Worm (Caenorhabditis elegans) whole organism, L1 larva: Measurements from ENCODE around the gene piga-1.
A peak's percentile ranks its signal among the peaks of the same experiment; 100 is the strongest.

Source experiments
- C16A3.4 ChIP-seq: fragments of 150-350 bp; optimal IDR thresholded peaks from 2 replicates; lab custom pipeline; 2014; ENCODE audit warnings: missing biosample characterization, missing genetic modification characterization
- C34B4.2 ChIP-seq: sonication (generic microtip); optimal IDR thresholded peaks from 2 replicates; lab custom pipeline; 2017; ENCODE audit warnings: mild to moderate bottlenecking, missing genetic modification characterization, missing compliant biosample characterization
- F16B12.6 ChIP-seq: fragments of 150-350 bp; optimal IDR thresholded peaks from 2 replicates; lab custom pipeline; 2014; ENCODE audit warnings: missing biosample characterization, missing genetic modification characterization
- Y116A8C.19 ChIP-seq: sonication (generic microtip); optimal IDR thresholded peaks from 2 replicates; lab custom pipeline; 2016; ENCODE audit warnings: missing compliant biosample characterization, missing genetic modification characterization, borderline replicate concordance
- alr-1 ChIP-seq: fragments of 200-800 bp; sonication (Bioruptor generic); optimal IDR thresholded peaks from 2 replicates; lab custom pipeline; 2018; ENCODE audit warnings: borderline replicate concordance, mild to moderate bottlenecking, missing genetic modification characterization, missing compliant biosample characterization
- ama-1 ChIP-seq: fragments of 150-350 bp; optimal IDR thresholded peaks from 2 replicates; lab custom pipeline; 2014
- blmp-1 ChIP-seq: fragments of 150-350 bp; optimal IDR thresholded peaks from 2 replicates; lab custom pipeline; 2014; ENCODE audit warnings: missing biosample characterization, missing genetic modification characterization
- ceh-63 ChIP-seq: fragments of 200-800 bp; sonication (Bioruptor generic); optimal IDR thresholded peaks from 2 replicates; lab custom pipeline; 2018; ENCODE audit warnings: mild to moderate bottlenecking, missing genetic modification characterization, missing compliant biosample characterization
- ceh-8 ChIP-seq: fragments of 200-800 bp; sonication (Bioruptor generic); optimal IDR thresholded peaks from 2 replicates; lab custom pipeline; 2018; ENCODE audit warnings: mild to moderate bottlenecking, missing genetic modification characterization, moderate library complexity, missing compliant biosample characterization
- ceh-82 ChIP-seq, 3 experiments: fragments of 150-350 bp in 1 of 3; sonication (generic microtip) in 2 of 3; optimal IDR thresholded peaks; 2 replicates each; lab custom pipeline; 2014 to 2017; ENCODE audit warnings: missing biosample characterization in 3 of 3, missing genetic modification characterization in 3 of 3
- ceh-88 ChIP-seq: fragments of 200-800 bp; sonication (Bioruptor generic); IDR thresholded peaks from 2 replicates; pipeline ENCODE4 v1.3.6; 2022; ENCODE audit warnings: missing genetic modification characterization, missing compliant biosample characterization
- ces-1 ChIP-seq: fragments of 150-350 bp; optimal IDR thresholded peaks from 2 replicates; lab custom pipeline; 2014; ENCODE audit warnings: missing biosample characterization, missing genetic modification reagents, missing genetic modification characterization
- efl-1 ChIP-seq, 4 experiments: fragments of 150-350 bp; optimal IDR thresholded peaks in 3 of 4; peaks in 1 of 4; 1 replicate in 1 of 4; 2 replicates in 3 of 4; lab custom pipeline; 2014; ENCODE audit warnings: missing biosample characterization in 2 of 4, missing genetic modification characterization in 2 of 4, missing genetic modification reagents in 2 of 4
- egl-27 ChIP-seq, 2 experiments: fragments of 150-350 bp in 1 of 2; sonication (generic microtip); optimal IDR thresholded peaks; 3 replicates each; lab custom pipeline; 2017 to 2018; ENCODE audit warnings: missing biosample characterization in 2 of 2, missing genetic modification characterization in 2 of 2, missing genetic modification reagents in 2 of 2
- ets-5 ChIP-seq: fragments of 200-800 bp; sonication (Bioruptor generic); IDR thresholded peaks from 2 replicates; pipeline ENCODE4 v1.3.6; 2022; ENCODE audit warnings: missing genetic modification characterization, missing compliant biosample characterization
- fkh-10 ChIP-seq: sonication (generic microtip); optimal IDR thresholded peaks from 2 replicates; lab custom pipeline; 2017; ENCODE audit warnings: missing biosample characterization, missing genetic modification reagents, missing genetic modification characterization
- fos-1 ChIP-seq: fragments of 150-350 bp; optimal IDR thresholded peaks from 2 replicates; lab custom pipeline; 2014; ENCODE audit warnings: missing biosample characterization, missing genetic modification characterization
- hlh-4 ChIP-seq: sonication (generic microtip); optimal IDR thresholded peaks from 2 replicates; lab custom pipeline; 2016; ENCODE audit warnings: mild to moderate bottlenecking, missing genetic modification characterization, missing compliant biosample characterization
- irx-1 ChIP-seq: sonication (generic microtip); optimal IDR thresholded peaks from 2 replicates; lab custom pipeline; 2016; ENCODE audit warnings: missing genetic modification characterization, missing compliant biosample characterization
- isw-1 ChIP-seq: fragments of 200-800 bp; sonication (Bioruptor generic); IDR thresholded peaks from 2 replicates; pipeline ENCODE4 v1.3.6; 2022; ENCODE audit warnings: missing genetic modification characterization, missing compliant biosample characterization
- lin-14 ChIP-seq: fragments of 200-800 bp; sonication (Bioruptor generic); optimal IDR thresholded peaks from 2 replicates; lab custom pipeline; 2018; ENCODE audit warnings: mild to moderate bottlenecking, missing genetic modification characterization, moderate library complexity, missing compliant biosample characterization
- lin-35 ChIP-seq, 2 experiments: fragments of 150-350 bp; optimal IDR thresholded peaks; 2 replicates each; lab custom pipeline; 2014; ENCODE audit warnings: missing biosample characterization in 2 of 2, missing genetic modification characterization in 2 of 2, missing genetic modification reagents in 2 of 2
- lin-39 ChIP-seq: fragments of 150-350 bp; optimal IDR thresholded peaks from 2 replicates; lab custom pipeline; 2014; ENCODE audit warnings: missing biosample characterization, missing genetic modification reagents, missing genetic modification characterization
- mef-2 ChIP-seq: fragments of 150-350 bp; optimal IDR thresholded peaks from 2 replicates; lab custom pipeline; 2014; ENCODE audit warnings: missing biosample characterization, missing genetic modification characterization
- nhr-12 ChIP-seq: sonication (generic microtip); optimal IDR thresholded peaks from 2 replicates; lab custom pipeline; 2017; ENCODE audit warnings: missing biosample characterization, missing genetic modification characterization
- nhr-19 ChIP-seq: fragments of 200-800 bp; sonication (Bioruptor generic); conservative IDR thresholded peaks from 2 replicates; pipeline ENCODE4 v1.3.6; 2022; ENCODE audit warnings: missing genetic modification characterization, missing compliant biosample characterization
- nhr-237 ChIP-seq: fragments of 150-350 bp; optimal IDR thresholded peaks from 2 replicates; lab custom pipeline; 2014; ENCODE audit warnings: missing biosample characterization, missing genetic modification characterization
- nhr-47 ChIP-seq: sonication (generic microtip); optimal IDR thresholded peaks from 2 replicates; lab custom pipeline; 2016; ENCODE audit warnings: mild to moderate bottlenecking, missing genetic modification characterization, moderate library complexity, missing compliant biosample characterization
- nhr-71 ChIP-seq: sonication (generic microtip); optimal IDR thresholded peaks from 2 replicates; lab custom pipeline; 2016; ENCODE audit warnings: mild to moderate bottlenecking, missing genetic modification characterization, moderate library complexity, missing compliant biosample characterization
- nhr-76 ChIP-seq: sonication (generic microtip); optimal IDR thresholded peaks from 2 replicates; lab custom pipeline; 2017; ENCODE audit warnings: missing biosample characterization, missing genetic modification characterization
- nhr-85 ChIP-seq: sonication (generic microtip); peaks from one replicate; lab custom pipeline; 2016; ENCODE audit warnings: missing genetic modification characterization, inconsistent platforms, missing compliant biosample characterization
- nhr-90 ChIP-seq: sonication (generic microtip); optimal IDR thresholded peaks from 2 replicates; lab custom pipeline; 2016; ENCODE audit warnings: mild to moderate bottlenecking, missing genetic modification characterization, missing compliant biosample characterization; ENCODE audit not compliant: poor library complexity
- pax-3 ChIP-seq: fragments of 200-800 bp; sonication (Bioruptor generic); optimal IDR thresholded peaks from 2 replicates; lab custom pipeline; 2018; ENCODE audit warnings: mild to moderate bottlenecking, missing genetic modification characterization, moderate library complexity, missing compliant biosample characterization
- pqm-1 ChIP-seq: sonication (generic microtip); optimal IDR thresholded peaks from 3 replicates; lab custom pipeline; 2017; ENCODE audit warnings: missing biosample characterization, missing genetic modification characterization
- rnt-1 ChIP-seq: sonication (generic microtip); optimal IDR thresholded peaks from 2 replicates; lab custom pipeline; 2016; ENCODE audit warnings: mild to moderate bottlenecking, missing genetic modification characterization, moderate library complexity, missing compliant biosample characterization
- skn-1 ChIP-seq: fragments of 150-350 bp; optimal IDR thresholded peaks from 2 replicates; lab custom pipeline; 2014; ENCODE audit warnings: missing biosample characterization, missing genetic modification characterization
- snu-23 ChIP-seq: sonication (generic microtip); optimal IDR thresholded peaks from 2 replicates; lab custom pipeline; 2016; ENCODE audit warnings: missing genetic modification characterization, missing compliant biosample characterization
- sptf-1 ChIP-seq: fragments of 150-350 bp; optimal IDR thresholded peaks from 2 replicates; lab custom pipeline; 2014; ENCODE audit warnings: missing biosample characterization, missing genetic modification characterization
- tbx-2 ChIP-seq: sonication (generic microtip); optimal IDR thresholded peaks from 2 replicates; lab custom pipeline; 2016; ENCODE audit warnings: missing genetic modification characterization, missing compliant biosample characterization
- tlp-1 ChIP-seq: fragments of 150-350 bp; optimal IDR thresholded peaks from 2 replicates; lab custom pipeline; 2014; ENCODE audit warnings: missing biosample characterization, missing genetic modification characterization
- unc-62 ChIP-seq: fragments of 150-350 bp; optimal IDR thresholded peaks from 2 replicates; lab custom pipeline; 2014; ENCODE audit warnings: missing biosample characterization, missing genetic modification reagents, missing genetic modification characterization
- unc-86 ChIP-seq: sonication (generic microtip); optimal IDR thresholded peaks from 2 replicates; lab custom pipeline; 2016; ENCODE audit warnings: missing genetic modification characterization, missing compliant biosample characterization
- vab-15 ChIP-seq: sonication (generic microtip); optimal IDR thresholded peaks from 2 replicates; lab custom pipeline; 2017; ENCODE audit warnings: missing genotype, mild to moderate bottlenecking, missing genetic modification characterization, missing compliant biosample characterization
- zip-4 ChIP-seq: fragments of 200-800 bp; sonication (Bioruptor generic); optimal IDR thresholded peaks from 2 replicates; lab custom pipeline; 2018; ENCODE audit warnings: mild to moderate bottlenecking, missing genetic modification characterization, moderate library complexity, missing compliant biosample characterization
- ztf-11 ChIP-seq, 2 experiments: sonication (generic microtip); optimal IDR thresholded peaks; 2 replicates each; lab custom pipeline; 2016 to 2017; ENCODE audit warnings: missing genetic modification characterization in 2 of 2, missing biosample characterization in 1 of 2, missing compliant biosample characterization in 1 of 2

The piga-1 gene

DNA sequence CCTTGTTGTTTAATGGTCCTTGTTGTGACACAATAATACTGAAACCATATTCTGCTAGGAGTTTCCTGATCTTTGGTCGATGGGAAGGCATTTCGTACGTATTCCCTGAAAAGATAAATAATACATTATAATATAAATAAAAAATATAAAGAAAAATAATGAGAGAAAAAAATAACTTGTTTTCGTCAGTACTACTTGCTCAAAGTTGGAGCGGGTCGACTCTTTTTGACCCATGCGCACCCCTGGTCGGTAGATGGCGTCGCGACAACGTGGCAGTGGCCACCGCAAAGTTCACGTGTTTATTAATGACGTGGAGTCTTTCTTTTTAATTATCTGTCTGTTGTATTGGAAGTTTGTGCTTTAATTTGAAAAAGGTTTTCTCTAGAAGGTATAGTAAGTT is 34.3 kb upstream of the piga-1 start, which contains the start of gene C34C6.10:
Gene C34C6.10, minus strand, starts transcription at position 101 of the 400 bp plus-strand sequence.
- TF ChIP-seq ztf-11 (tag; optimal IDR thresholded peaks at IDR 0.05; lab: Kevin White, UChicago): no peak
- no peak for TF ChIP-seq lin-14 (GFP tag; lab: Kevin White, UChicago)
- TF ChIP-seq nhr-47 (tag; lab: Kevin White, UChicago): no peak
- no peak for TF ChIP-seq fkh-10 (GFP tag; lab: Kevin White, UChicago)
- TF ChIP-seq nhr-71 (tag; lab: Kevin White, UChicago): no peak
- TF ChIP-seq ets-5: no peak
- no peak for TF ChIP-seq ceh-82 (tag; optimal IDR thresholded peaks at IDR 0.05; lab: Kevin White, UChicago)
- no peak for TF ChIP-seq nhr-90 (tag; lab: Kevin White, UChicago)
- TF ChIP-seq unc-86: no peak
- TF ChIP-seq pqm-1 (tag; lab: Kevin White, UChicago): no peak
- no peak for TF ChIP-seq fos-1 (tag; lab: Kevin White, UChicago)
- TF ChIP-seq nhr-237: no peak

DNA sequence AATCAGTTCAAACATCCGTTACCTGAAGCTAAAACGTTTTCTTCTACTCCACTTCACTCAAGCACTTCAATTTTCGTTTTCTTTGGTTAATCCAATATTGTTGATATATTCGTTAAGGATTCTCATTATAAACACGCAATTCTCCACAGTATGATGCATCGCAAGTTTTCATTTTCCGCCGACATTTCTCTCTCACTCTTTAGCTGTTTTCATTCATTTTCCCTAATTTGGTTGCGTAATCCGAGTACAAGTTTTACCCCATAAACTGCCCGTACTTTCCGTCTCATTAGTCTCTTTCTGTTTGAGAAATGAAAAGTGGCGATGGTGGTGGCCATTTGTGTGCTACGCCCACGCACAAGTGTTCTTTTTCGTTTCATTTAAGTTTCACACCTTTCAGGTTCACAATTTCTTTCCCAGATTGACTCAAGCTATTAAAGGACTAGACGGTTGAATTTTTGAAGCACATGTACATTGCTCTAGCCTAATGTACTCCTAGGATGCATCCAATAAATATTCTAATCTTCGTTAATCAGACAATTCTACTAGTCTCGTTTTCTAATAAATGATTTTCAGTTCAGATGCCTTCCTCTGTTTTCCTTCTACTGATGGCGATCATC is 29.9 kb upstream of the piga-1 start, which contains the start of gene C34C6.3:
Gene C34C6.3, plus strand, starts transcription at position 567 of the 617 bp plus-strand sequence.
- no peak for TF ChIP-seq unc-62 (GFP tag; lab: Kevin White, UChicago)
- no peak for TF ChIP-seq zip-4 (GFP tag; lab: Kevin White, UChicago)
- TF ChIP-seq blmp-1 (tag; lab: Kevin White, UChicago): peak; percentile 90
- no peak for TF ChIP-seq egl-27 (tag; optimal IDR thresholded peaks at IDR 0.05; lab: Kevin White, UChicago)
- no peak for TF ChIP-seq tlp-1 (tag; lab: Kevin White, UChicago)

DNA sequence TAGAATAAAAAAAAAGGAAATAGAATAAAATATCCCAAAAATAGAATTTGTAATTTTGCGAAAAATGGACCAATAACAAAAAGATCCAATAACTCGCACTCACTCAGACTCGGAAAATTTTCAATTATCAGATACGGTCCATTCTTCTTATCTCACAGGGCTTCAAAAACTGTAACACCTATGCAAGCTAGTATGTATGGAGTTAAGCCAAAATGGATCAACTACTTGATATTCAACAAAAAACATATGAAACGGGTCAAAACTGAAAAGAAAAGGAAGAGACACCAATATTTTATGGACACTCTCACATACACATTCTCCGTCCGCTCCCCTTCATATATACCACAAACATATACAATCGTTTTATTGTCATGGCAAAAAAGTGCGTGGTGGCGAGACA is 24.1 kb upstream of the piga-1 start, which contains the start of gene C34C6.9:
Gene C34C6.9, plus strand, starts transcription at position 301 of the 400 bp plus-strand sequence.
- no peak for TF ChIP-seq nhr-85
- no peak for TF ChIP-seq ces-1 (GFP tag; lab: Kevin White, UChicago)
- no peak for TF ChIP-seq nhr-47 (tag; lab: Kevin White, UChicago)
- TF ChIP-seq nhr-12 (tag; lab: Kevin White, UChicago): no peak
- no peak for TF ChIP-seq ztf-11 (tag; optimal IDR thresholded peaks at IDR 0.05; lab: Kevin White, UChicago)
- no peak for TF ChIP-seq ama-1 (lab: Kevin White, UChicago)
- TF ChIP-seq vab-15 (tag; lab: Kevin White, UChicago): no peak
- TF ChIP-seq lin-39 (tag; lab: Kevin White, UChicago): no peak
- TF ChIP-seq nhr-76 (tag; lab: Kevin White, UChicago): no peak
- TF ChIP-seq snu-23 (GFP tag; lab: Kevin White, UChicago): no peak
- no peak for TF ChIP-seq nhr-19 (GFP tag; lab: Robert Waterston, UW)
- no peak for TF ChIP-seq rnt-1 (tag; lab: Kevin White, UChicago)
- no peak for TF ChIP-seq C16A3.4 (tag; lab: Kevin White, UChicago)
- TF ChIP-seq sptf-1 (tag; lab: Kevin White, UChicago): no peak
- TF ChIP-seq tbx-2 (tag; lab: Kevin White, UChicago): no peak
- no peak for TF ChIP-seq isw-1 (GFP tag; lab: Robert Waterston, UW)
- no peak for TF ChIP-seq skn-1 (tag; lab: Kevin White, UChicago)
- TF ChIP-seq, all 84 proteins: peak for 0

DNA sequence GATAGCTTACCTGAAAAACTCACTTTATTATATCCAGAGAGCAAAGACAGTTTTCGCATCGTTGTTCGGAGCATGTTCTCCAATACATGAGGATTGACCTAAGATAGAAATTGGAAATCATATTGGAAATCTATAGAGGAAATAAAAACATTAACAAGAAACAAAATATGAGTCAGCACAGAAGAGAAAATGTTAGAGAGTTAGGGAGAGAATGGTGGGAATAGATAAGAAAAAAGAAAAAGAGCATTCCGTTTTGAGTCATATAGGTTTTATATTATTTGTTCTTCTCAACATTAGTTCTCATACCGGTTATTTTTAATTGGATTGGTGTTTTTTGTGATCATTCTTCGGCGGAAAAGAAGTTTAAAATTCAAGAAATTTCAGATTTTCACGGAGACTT is 23.3 kb upstream of the piga-1 start, which contains the start of gene hgap-2:
Gene hgap-2, minus strand, starts transcription at position 101 of the 400 bp plus-strand sequence.
- TF ChIP-seq ceh-63 (GFP tag; lab: Kevin White, UChicago): no peak
- no peak for TF ChIP-seq skn-1 (tag; lab: Kevin White, UChicago)
- TF ChIP-seq hlh-4 (tag; lab: Kevin White, UChicago): no peak
- no peak for TF ChIP-seq lin-35 (GFP tag; optimal IDR thresholded peaks at IDR 0.05; lab: Kevin White, UChicago)
- TF ChIP-seq irx-1 (tag; lab: Kevin White, UChicago): no peak
- no peak for TF ChIP-seq efl-1 (optimal IDR thresholded peaks at IDR 0.05; lab: Kevin White, UChicago)
- TF ChIP-seq efl-1 (GFP tag; optimal IDR thresholded peaks at IDR 0.05 in 1 of 2; lab: Kevin White, UChicago): no peak
- TF ChIP-seq ceh-8 (GFP tag; lab: Kevin White, UChicago): no peak
- no peak for TF ChIP-seq tbx-2 (tag; lab: Kevin White, UChicago)
- TF ChIP-seq Y116A8C.19: no peak
- no peak for TF ChIP-seq nhr-90 (tag; lab: Kevin White, UChicago)
- TF ChIP-seq ceh-88 (GFP tag; lab: Robert Waterston, UW): no peak
- TF ChIP-seq mef-2 (tag; lab: Kevin White, UChicago): no peak
- no peak for TF ChIP-seq zip-4 (GFP tag; lab: Kevin White, UChicago)
- no peak for TF ChIP-seq F16B12.6 (tag; lab: Kevin White, UChicago)
- no peak for TF ChIP-seq alr-1 (tag; lab: Kevin White, UChicago)
- TF ChIP-seq tlp-1 (tag; lab: Kevin White, UChicago): no peak
- TF ChIP-seq pax-3 (tag; lab: Kevin White, UChicago): no peak
- no peak for TF ChIP-seq C34B4.2 (tag; lab: Kevin White, UChicago)
- TF ChIP-seq nhr-85: no peak
- TF ChIP-seq, all 84 proteins: peak for 0
